Fruit fly (Drosophila melanogaster) whole organism, prepupa: ENCODE results near the gene CG6938.
A peak's percentile ranks its signal among the peaks of the same experiment; 100 is the strongest.

Experiments used
- Eip78C ChIP-seq: fragments of 200-800 bp; sonication (Bioruptor generic); peaks from one replicate; lab custom pipeline; 2016; ENCODE audit warnings: missing biosample characterization, missing genetic modification characterization
- Ets21C ChIP-seq: fragments of 200-800 bp; sonication (Bioruptor generic); optimal IDR thresholded peaks from 3 replicates; lab custom pipeline; 2016; ENCODE audit warnings: missing biosample characterization, missing genetic modification characterization
- Gug ChIP-seq: fragments of 200-800 bp; sonication (Bioruptor generic); IDR thresholded peaks from 2 replicates; pipeline ENCODE4 v1.3.6; 2022; ENCODE audit warnings: missing biosample characterization, missing genetic modification characterization
- Sox14 ChIP-seq: fragments of 200-800 bp; sonication (Bioruptor generic); optimal IDR thresholded peaks from 3 replicates; lab custom pipeline; 2016; ENCODE audit warnings: missing biosample characterization, missing genetic modification characterization
- topi ChIP-seq: fragments of 200-800 bp; sonication (Bioruptor generic); optimal IDR thresholded peaks from 3 replicates; lab custom pipeline; 2016; ENCODE audit warnings: missing biosample characterization, missing genetic modification characterization

DNA sequence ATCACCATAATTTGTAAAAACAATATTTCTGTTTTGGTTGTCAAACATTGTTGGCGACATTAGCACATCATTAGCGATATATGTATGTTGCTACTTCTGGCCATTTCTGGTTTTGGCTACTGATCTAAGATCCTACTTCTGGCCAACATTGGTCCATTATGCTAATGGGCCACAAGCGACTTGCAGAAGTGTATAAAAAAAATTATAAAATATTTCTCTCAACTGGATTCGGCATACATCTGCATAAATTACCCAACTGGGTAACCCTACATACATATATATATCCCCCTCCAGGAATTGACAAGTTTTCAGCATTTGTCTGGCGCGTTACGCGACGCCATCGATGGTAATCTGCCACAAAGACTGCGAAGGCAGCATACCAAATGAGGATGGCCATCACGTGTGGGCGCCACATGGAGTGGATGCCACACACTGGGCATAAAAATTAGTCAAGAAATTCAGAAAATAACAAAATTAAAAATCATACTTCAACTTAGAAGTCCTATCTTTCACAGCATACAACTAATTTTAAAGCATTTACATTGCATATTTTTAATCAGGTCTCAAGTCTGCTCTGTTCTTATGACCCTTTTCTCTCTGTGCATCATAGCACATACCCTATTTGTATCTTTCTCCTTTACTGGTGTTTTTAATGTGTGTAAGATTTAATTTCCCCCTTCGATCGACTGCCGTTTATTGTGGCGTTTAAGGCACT, 52.9 kb downstream of the CG6938 start:
- TF ChIP-seq topi (GFP tag; lab: Kevin White, UChicago) (peak; percentile 14), Gug (GFP tag; lab: Robert Waterston, UW) (peak; percentile 34; the same call in 1 of the 2 replicates), Sox14 (GFP tag; lab: Kevin White, UChicago) (peak; percentile 27), Ets21C (GFP tag; lab: Kevin White, UChicago) (no peak), Eip78C (peak; percentile 71)
